Worm (Caenorhabditis elegans) whole organism, L1 larva: ENCODE measurements around the gene sod-4.

Source experiments
- C16A3.4 ChIP-seq: fragments of 150-350 bp; optimal IDR thresholded peaks from 2 replicates; lab custom pipeline; 2014; ENCODE audit warnings: missing biosample characterization, missing genetic modification characterization
- aly-2 ChIP-seq: fragments of 150-350 bp; optimal IDR thresholded peaks from 2 replicates; lab custom pipeline; 2014; ENCODE audit warnings: missing biosample characterization, missing genetic modification characterization
- ama-1 ChIP-seq: fragments of 150-350 bp; optimal IDR thresholded peaks from 2 replicates; lab custom pipeline; 2014
- blmp-1 ChIP-seq: fragments of 150-350 bp; optimal IDR thresholded peaks from 2 replicates; lab custom pipeline; 2014; ENCODE audit warnings: missing biosample characterization, missing genetic modification characterization
- ceh-8 ChIP-seq: fragments of 200-800 bp; sonication (Bioruptor generic); optimal IDR thresholded peaks from 2 replicates; lab custom pipeline; 2018; ENCODE audit warnings: mild to moderate bottlenecking, missing genetic modification characterization, moderate library complexity, missing compliant biosample characterization
- ceh-82 ChIP-seq, 3 experiments: fragments of 150-350 bp in 1 of 3; sonication (generic microtip) in 2 of 3; optimal IDR thresholded peaks; 2 replicates each; lab custom pipeline; 2014 to 2017; ENCODE audit warnings: missing biosample characterization in 3 of 3, missing genetic modification characterization in 3 of 3
- ceh-90 ChIP-seq: sonication (generic microtip); optimal IDR thresholded peaks from 2 replicates; lab custom pipeline; 2016; ENCODE audit warnings: missing genetic modification characterization, missing compliant biosample characterization
- dpl-1 ChIP-seq, 3 experiments: fragments of 150-350 bp in 2 of 3; sonication (generic microtip) in 1 of 3; optimal IDR thresholded peaks; 2 replicates each; lab custom pipeline; 2014 to 2017; ENCODE audit warnings: missing biosample characterization in 3 of 3, missing genetic modification characterization in 3 of 3, missing genetic modification reagents in 3 of 3
- dsc-1 ChIP-seq: sonication (generic microtip); optimal IDR thresholded peaks from 2 replicates; lab custom pipeline; 2016; ENCODE audit warnings: mild to moderate bottlenecking, missing genetic modification characterization, missing compliant biosample characterization
- efl-1 ChIP-seq, 4 experiments: fragments of 150-350 bp; optimal IDR thresholded peaks in 3 of 4; peaks in 1 of 4; 1 replicate in 1 of 4; 2 replicates in 3 of 4; lab custom pipeline; 2014; ENCODE audit warnings: missing biosample characterization in 2 of 4, missing genetic modification characterization in 2 of 4, missing genetic modification reagents in 2 of 4
- egl-13 ChIP-seq: sonication (generic microtip); optimal IDR thresholded peaks from 2 replicates; lab custom pipeline; 2016; ENCODE audit warnings: missing genotype, missing genetic modification reagents, missing genetic modification characterization, missing compliant biosample characterization
- fkh-10 ChIP-seq: sonication (generic microtip); optimal IDR thresholded peaks from 2 replicates; lab custom pipeline; 2017; ENCODE audit warnings: missing biosample characterization, missing genetic modification reagents, missing genetic modification characterization
- fkh-4 ChIP-seq: sonication (generic microtip); optimal IDR thresholded peaks from 2 replicates; lab custom pipeline; 2016; ENCODE audit warnings: missing compliant biosample characterization, missing genetic modification characterization, borderline replicate concordance
- fkh-8 ChIP-seq: sonication (generic microtip); optimal IDR thresholded peaks from 2 replicates; lab custom pipeline; 2016; ENCODE audit warnings: mild to moderate bottlenecking, missing genetic modification characterization, missing compliant biosample characterization
- fos-1 ChIP-seq: fragments of 150-350 bp; optimal IDR thresholded peaks from 2 replicates; lab custom pipeline; 2014; ENCODE audit warnings: missing biosample characterization, missing genetic modification characterization
- hlh-4 ChIP-seq: sonication (generic microtip); optimal IDR thresholded peaks from 2 replicates; lab custom pipeline; 2016; ENCODE audit warnings: mild to moderate bottlenecking, missing genetic modification characterization, missing compliant biosample characterization
- hpl-2 ChIP-seq: fragments of 150-350 bp; optimal IDR thresholded peaks from 2 replicates; lab custom pipeline; 2014; ENCODE audit warnings: missing biosample characterization, missing genetic modification reagents, missing genetic modification characterization
- lin-13 ChIP-seq: fragments of 150-350 bp; optimal IDR thresholded peaks from 2 replicates; lab custom pipeline; 2014; ENCODE audit warnings: missing biosample characterization, missing genetic modification reagents, missing genetic modification characterization
- lin-14 ChIP-seq: fragments of 200-800 bp; sonication (Bioruptor generic); optimal IDR thresholded peaks from 2 replicates; lab custom pipeline; 2018; ENCODE audit warnings: mild to moderate bottlenecking, missing genetic modification characterization, moderate library complexity, missing compliant biosample characterization
- lin-15B ChIP-seq: fragments of 150-350 bp; sonication (generic microtip); optimal IDR thresholded peaks from 3 replicates; lab custom pipeline; 2014; ENCODE audit warnings: missing biosample characterization, missing genetic modification characterization
- lin-35 ChIP-seq, 2 experiments: fragments of 150-350 bp; optimal IDR thresholded peaks; 2 replicates each; lab custom pipeline; 2014; ENCODE audit warnings: missing biosample characterization in 2 of 2, missing genetic modification characterization in 2 of 2, missing genetic modification reagents in 2 of 2
- lin-39 ChIP-seq: fragments of 150-350 bp; optimal IDR thresholded peaks from 2 replicates; lab custom pipeline; 2014; ENCODE audit warnings: missing biosample characterization, missing genetic modification reagents, missing genetic modification characterization
- lir-3 ChIP-seq: sonication (generic microtip); optimal IDR thresholded peaks from 2 replicates; lab custom pipeline; 2016; ENCODE audit warnings: mild to moderate bottlenecking, missing genetic modification characterization, moderate library complexity, missing compliant biosample characterization; ENCODE audit not compliant: poor library complexity
- lsy-2 ChIP-seq, 2 experiments: fragments of 150-350 bp; optimal IDR thresholded peaks; 2 replicates each; lab custom pipeline; 2014; ENCODE audit warnings: missing biosample characterization in 2 of 2, missing genetic modification characterization in 2 of 2
- mab-9 ChIP-seq: fragments of 200-800 bp; sonication (Bioruptor generic); IDR thresholded peaks from 2 replicates; pipeline ENCODE4 v1.3.6; 2022; ENCODE audit warnings: missing genetic modification reagents, missing genetic modification characterization, missing compliant biosample characterization
- mef-2 ChIP-seq: fragments of 150-350 bp; optimal IDR thresholded peaks from 2 replicates; lab custom pipeline; 2014; ENCODE audit warnings: missing biosample characterization, missing genetic modification characterization
- mep-1 ChIP-seq: fragments of 150-350 bp; optimal IDR thresholded peaks from 2 replicates; lab custom pipeline; 2014; ENCODE audit warnings: missing biosample characterization, missing genetic modification characterization
- nhr-11 ChIP-seq: fragments of 150-350 bp; optimal IDR thresholded peaks from 2 replicates; lab custom pipeline; 2014; ENCODE audit warnings: missing biosample characterization, missing genetic modification characterization
- nhr-12 ChIP-seq: sonication (generic microtip); optimal IDR thresholded peaks from 2 replicates; lab custom pipeline; 2017; ENCODE audit warnings: missing biosample characterization, missing genetic modification characterization
- nhr-20 ChIP-seq: sonication (generic microtip); optimal IDR thresholded peaks from 2 replicates; lab custom pipeline; 2016; ENCODE audit warnings: mild to moderate bottlenecking, missing genetic modification characterization, missing compliant biosample characterization
- nhr-47 ChIP-seq: sonication (generic microtip); optimal IDR thresholded peaks from 2 replicates; lab custom pipeline; 2016; ENCODE audit warnings: mild to moderate bottlenecking, missing genetic modification characterization, moderate library complexity, missing compliant biosample characterization
- nhr-71 ChIP-seq: sonication (generic microtip); optimal IDR thresholded peaks from 2 replicates; lab custom pipeline; 2016; ENCODE audit warnings: mild to moderate bottlenecking, missing genetic modification characterization, moderate library complexity, missing compliant biosample characterization
- nhr-77 ChIP-seq: fragments of 150-350 bp; optimal IDR thresholded peaks from 2 replicates; lab custom pipeline; 2014; ENCODE audit warnings: missing biosample characterization, missing genetic modification characterization
- nhr-84 ChIP-seq: sonication (generic microtip); optimal IDR thresholded peaks from 2 replicates; lab custom pipeline; 2017; ENCODE audit warnings: missing biosample characterization, missing genetic modification characterization
- nhr-85 ChIP-seq: sonication (generic microtip); peaks from one replicate; lab custom pipeline; 2016; ENCODE audit warnings: missing genetic modification characterization, inconsistent platforms, missing compliant biosample characterization
- nhr-90 ChIP-seq: sonication (generic microtip); optimal IDR thresholded peaks from 2 replicates; lab custom pipeline; 2016; ENCODE audit warnings: mild to moderate bottlenecking, missing genetic modification characterization, missing compliant biosample characterization; ENCODE audit not compliant: poor library complexity
- pag-3 ChIP-seq: sonication (generic microtip); optimal IDR thresholded peaks from 2 replicates; lab custom pipeline; 2017; ENCODE audit warnings: missing genetic modification characterization, mild to moderate bottlenecking, missing compliant biosample characterization, antibody characterized with exemption, borderline replicate concordance; ENCODE audit not compliant: insufficient read depth
- pqm-1 ChIP-seq: sonication (generic microtip); optimal IDR thresholded peaks from 3 replicates; lab custom pipeline; 2017; ENCODE audit warnings: missing biosample characterization, missing genetic modification characterization
- rnt-1 ChIP-seq: sonication (generic microtip); optimal IDR thresholded peaks from 2 replicates; lab custom pipeline; 2016; ENCODE audit warnings: mild to moderate bottlenecking, missing genetic modification characterization, moderate library complexity, missing compliant biosample characterization
- skn-1 ChIP-seq: fragments of 150-350 bp; optimal IDR thresholded peaks from 2 replicates; lab custom pipeline; 2014; ENCODE audit warnings: missing biosample characterization, missing genetic modification characterization
- snu-23 ChIP-seq: sonication (generic microtip); optimal IDR thresholded peaks from 2 replicates; lab custom pipeline; 2016; ENCODE audit warnings: missing genetic modification characterization, missing compliant biosample characterization
- sup-37 ChIP-seq: fragments of 200-800 bp; sonication (Bioruptor generic); optimal IDR thresholded peaks from 2 replicates; lab custom pipeline; 2018; ENCODE audit warnings: mild to moderate bottlenecking, missing genetic modification characterization, missing compliant biosample characterization
- unc-130 ChIP-seq: fragments of 150-350 bp; optimal IDR thresholded peaks from 2 replicates; lab custom pipeline; 2017; ENCODE audit warnings: missing biosample characterization, missing genetic modification characterization, inconsistent platforms
- unc-86 ChIP-seq: sonication (generic microtip); optimal IDR thresholded peaks from 2 replicates; lab custom pipeline; 2016; ENCODE audit warnings: missing genetic modification characterization, missing compliant biosample characterization
- zip-4 ChIP-seq: fragments of 200-800 bp; sonication (Bioruptor generic); optimal IDR thresholded peaks from 2 replicates; lab custom pipeline; 2018; ENCODE audit warnings: mild to moderate bottlenecking, missing genetic modification characterization, moderate library complexity, missing compliant biosample characterization
- ztf-11 ChIP-seq, 2 experiments: sonication (generic microtip); optimal IDR thresholded peaks; 2 replicates each; lab custom pipeline; 2016 to 2017; ENCODE audit warnings: missing genetic modification characterization in 2 of 2, missing biosample characterization in 1 of 2, missing compliant biosample characterization in 1 of 2
- ztf-4 ChIP-seq: fragments of 150-350 bp; optimal IDR thresholded peaks from 2 replicates; lab custom pipeline; 2014; ENCODE audit warnings: missing biosample characterization, missing genetic modification characterization

Gene sod-4

DNA sequence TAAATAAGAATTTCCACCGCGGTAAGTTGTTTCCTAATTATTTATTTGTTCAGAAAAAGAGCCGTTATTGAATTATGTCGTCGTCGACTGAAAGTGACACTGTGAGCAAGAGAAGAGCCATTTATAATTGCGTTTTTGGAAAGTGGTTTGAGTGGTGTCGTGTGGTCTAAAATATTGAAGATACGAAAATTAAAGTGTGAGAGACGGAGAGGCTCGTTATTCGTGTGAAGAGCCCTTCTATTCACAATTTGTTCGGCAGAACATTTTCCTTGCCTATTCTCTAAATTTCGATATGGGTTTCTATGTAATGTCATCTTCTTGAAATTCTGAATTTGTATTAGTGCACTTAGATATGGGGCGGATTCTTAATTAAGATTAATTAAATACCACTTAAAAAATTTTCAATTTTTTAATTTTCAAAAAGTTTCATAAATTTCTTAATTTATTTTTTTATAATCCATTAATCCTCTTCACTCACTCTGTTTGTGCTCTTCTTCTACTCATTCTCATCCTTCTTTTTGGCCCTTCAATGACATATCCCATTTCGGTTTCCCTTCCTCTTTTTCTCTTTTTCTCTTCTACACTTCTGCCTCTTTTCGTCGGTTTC lies 9.7 kb upstream of the sod-4 start:
- peak; percentile 25 for TF ChIP-seq lin-14 (GFP tag; lab: Kevin White, UChicago)
- TF ChIP-seq aly-2 (tag; lab: Kevin White, UChicago) = peak; percentile 57
- TF ChIP-seq nhr-11 (tag; lab: Kevin White, UChicago) = no peak
- peak; percentile 51 for TF ChIP-seq ztf-4
- no peak for TF ChIP-seq hlh-4 (tag; lab: Kevin White, UChicago)
- TF ChIP-seq snu-23 (GFP tag; lab: Kevin White, UChicago) = peak; percentile 51
- TF ChIP-seq lin-35 (GFP tag; optimal IDR thresholded peaks at IDR 0.05; lab: Kevin White, UChicago) = peak in 1 of 2 experiments; percentile 27
- TF ChIP-seq hpl-2 (GFP tag; lab: Kevin White, UChicago) = no peak
- no peak for TF ChIP-seq unc-86
- TF ChIP-seq lin-39 (tag; lab: Kevin White, UChicago) = no peak
- TF ChIP-seq nhr-20 = peak; percentile 14
- TF ChIP-seq nhr-71 (tag; lab: Kevin White, UChicago) = peak; percentile 55
- peak; percentile 36 for TF ChIP-seq fkh-10 (GFP tag; lab: Kevin White, UChicago)
- no peak for TF ChIP-seq nhr-90 (tag; lab: Kevin White, UChicago)
- TF ChIP-seq blmp-1 (tag; lab: Kevin White, UChicago) = no peak
- TF ChIP-seq lsy-2 (tag; optimal IDR thresholded peaks at IDR 0.05; lab: Kevin White, UChicago) = peak; percentile 2 to 43
- TF ChIP-seq ceh-90 (tag; lab: Kevin White, UChicago) = no peak
- no peak for TF ChIP-seq fkh-8
- TF ChIP-seq lin-13 (GFP tag; lab: Kevin White, UChicago) = peak; percentile 17
- TF ChIP-seq sup-37 (GFP tag; lab: Kevin White, UChicago) = no peak
- peak; percentile 2 to 9 for TF ChIP-seq efl-1 (optimal IDR thresholded peaks at IDR 0.05; lab: Kevin White, UChicago)
- TF ChIP-seq efl-1 (GFP tag; optimal IDR thresholded peaks at IDR 0.05 in 1 of 2; lab: Kevin White, UChicago) = peak in 1 of 2 experiments; percentile 91
- TF ChIP-seq dsc-1 = no peak
- TF ChIP-seq ama-1 = peak; percentile 56
- TF ChIP-seq rnt-1 = peak; percentile 7
- TF ChIP-seq mab-9 (GFP tag; lab: Robert Waterston, UW) = no peak
- no peak for TF ChIP-seq egl-13
- no peak for TF ChIP-seq ceh-8 (GFP tag; lab: Kevin White, UChicago)
- TF ChIP-seq zip-4 = no peak
- no peak for TF ChIP-seq nhr-47 (tag; lab: Kevin White, UChicago)
- TF ChIP-seq, all 84 proteins: peak for 13

DNA sequence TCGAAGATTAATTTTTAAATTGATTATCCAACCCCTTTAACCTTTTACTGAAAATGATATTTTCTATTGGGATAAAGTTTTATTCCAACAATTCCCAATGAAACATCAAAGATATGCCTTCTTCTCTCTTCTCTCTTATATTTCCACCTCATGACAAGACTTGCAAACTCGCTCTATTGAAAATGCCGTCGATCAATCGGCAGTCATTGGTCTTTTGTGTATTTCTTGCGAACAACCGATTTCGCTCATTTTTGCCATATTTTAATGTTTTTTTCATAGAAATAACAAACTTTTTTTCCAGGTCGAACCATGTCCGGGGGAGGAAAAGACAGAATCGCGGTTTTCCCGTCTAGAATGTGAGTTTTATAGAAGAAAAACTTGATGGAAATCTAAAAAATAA lies 7.6 kb upstream of the sod-4 start, which contains the start of gene vha-14:
TSS of gene vha-14 (plus strand) at position 302 of the 400 bp plus-strand sequence.
- TF ChIP-seq snu-23 (GFP tag; lab: Kevin White, UChicago) (peak; percentile 63), fos-1 (tag; lab: Kevin White, UChicago) (no peak), nhr-77 (tag; lab: Kevin White, UChicago) (no peak), lsy-2 (tag; optimal IDR thresholded peaks at IDR 0.05; lab: Kevin White, UChicago) (peak in 1 of 2 experiments; percentile 77), nhr-84 (tag; lab: Kevin White, UChicago) (no peak), unc-130 (tag; lab: Kevin White, UChicago) (peak; percentile 42), C16A3.4 (tag; lab: Kevin White, UChicago) (peak; percentile 64), hlh-4 (tag; lab: Kevin White, UChicago) (no peak), ceh-82 (tag; optimal IDR thresholded peaks at IDR 0.05; lab: Kevin White, UChicago) (peak in 1 of 3 experiments; percentile 65), lin-35 (GFP tag; optimal IDR thresholded peaks at IDR 0.05; lab: Kevin White, UChicago) (peak; percentile 39 to 77), aly-2 (tag; lab: Kevin White, UChicago) (no peak), mab-9 (GFP tag; lab: Robert Waterston, UW) (no peak), lin-14 (GFP tag; lab: Kevin White, UChicago) (peak; percentile 71), ztf-11 (tag; optimal IDR thresholded peaks at IDR 0.05; lab: Kevin White, UChicago) (no peak), lin-15B (tag; lab: Kevin White, UChicago) (peak; percentile 49), blmp-1 (tag; lab: Kevin White, UChicago) (peak; percentile 58), dpl-1 (GFP tag; optimal IDR thresholded peaks at IDR 0.05; lab: Kevin White, UChicago) (peak; percentile 1 to 69 (median 31)), mep-1 (tag; lab: Kevin White, UChicago) (peak; percentile 74), pag-3 (tag; lab: Kevin White, UChicago) (peak; percentile 27), lir-3 (peak; percentile 6), nhr-12 (tag; lab: Kevin White, UChicago) (no peak), pqm-1 (tag; lab: Kevin White, UChicago) (no peak), efl-1 (optimal IDR thresholded peaks at IDR 0.05; lab: Kevin White, UChicago) (peak; percentile 45 to 57), efl-1 (GFP tag; optimal IDR thresholded peaks at IDR 0.05 in 1 of 2; lab: Kevin White, UChicago) (peak; percentile 52 to 79), mef-2 (tag; lab: Kevin White, UChicago) (no peak), sup-37 (GFP tag; lab: Kevin White, UChicago) (no peak), nhr-85 (tag; lab: Kevin White, UChicago) (no peak), skn-1 (tag; lab: Kevin White, UChicago) (peak; percentile 32), nhr-71 (tag; lab: Kevin White, UChicago) (peak; percentile 16), nhr-20 (peak; percentile 26), fkh-4 (tag; lab: Kevin White, UChicago) (no peak)
